Worm (Caenorhabditis elegans): Measurements from ENCODE around the gene col-135.
"Not testable (repeated sequence)": the region's sequence is repeated elsewhere in the genome, so short reads cannot be mapped to it uniquely, and the experiment has no call there.

The col-135 gene

ce11 chrIV:15131697-15132096, at the start of gene col-135:
TSS of gene col-135 (minus strand) at chrIV:15131797.
- TF ChIP-seq unc-62 (GFP tag; optimal IDR thresholded peaks at IDR 0.05) = no peak

- TF ChIP-seq unc-62 (GFP tag; optimal IDR thresholded peaks at IDR 0.05) = no peak
Observed at ce11 chrIV:15179615-15180014, 48.0 kb upstream of the col-135 start, which contains the start of gene srd-23. TSS of gene srd-23 (plus strand) at chrIV:15179915.

ce11 chrIV:15175487-15176128, 44.0 kb upstream of the col-135 start, which contains the start of gene Y40H7A.4:
TSS of gene Y40H7A.4 (minus strand) at chrIV:15175537.
- TF ChIP-seq unc-62 (GFP tag; optimal IDR thresholded peaks at IDR 0.05) = no peak

DNA sequence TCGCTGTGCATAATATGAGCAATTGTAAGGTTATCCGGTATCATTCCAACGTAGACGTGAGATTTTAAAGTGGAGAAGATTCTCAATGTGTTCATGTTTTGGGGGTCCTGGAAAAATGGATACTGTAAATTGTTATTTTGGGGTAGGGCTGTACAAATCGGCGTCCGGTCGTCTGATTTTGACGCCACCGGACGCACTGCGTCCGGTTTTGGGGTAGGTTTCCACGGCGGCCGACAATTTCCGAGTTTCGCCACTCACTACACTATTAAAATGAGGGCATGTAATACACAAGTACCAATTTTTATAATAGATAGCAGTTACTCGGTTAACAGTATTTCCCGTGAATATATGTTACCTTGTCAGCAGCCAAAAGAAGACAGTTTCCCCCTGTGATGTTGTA, 36.8 kb upstream of the col-135 start:
- TF ChIP-seq unc-62 (GFP tag; optimal IDR thresholded peaks at IDR 0.05) = no peak

- no peak for TF ChIP-seq unc-62 (GFP tag; optimal IDR thresholded peaks at IDR 0.05)
Observed at ce11 chrIV:15165602-15166001, 34.0 kb upstream of the col-135 start.

ce11 chrIV:15147104-15147503, 15.5 kb upstream of the col-135 start, which contains the start of gene str-78:
TSS of gene str-78 (minus strand) at chrIV:15147204.
- no peak for TF ChIP-seq unc-62 (GFP tag; optimal IDR thresholded peaks at IDR 0.05)

ce11 chrIV:15140832-15141231, 9.2 kb upstream of the col-135 start, which contains the start of gene srg-51:
TSS of gene srg-51 (minus strand) at chrIV:15140932.
- no peak for TF ChIP-seq unc-62 (GFP tag; optimal IDR thresholded peaks at IDR 0.05)

DNA sequence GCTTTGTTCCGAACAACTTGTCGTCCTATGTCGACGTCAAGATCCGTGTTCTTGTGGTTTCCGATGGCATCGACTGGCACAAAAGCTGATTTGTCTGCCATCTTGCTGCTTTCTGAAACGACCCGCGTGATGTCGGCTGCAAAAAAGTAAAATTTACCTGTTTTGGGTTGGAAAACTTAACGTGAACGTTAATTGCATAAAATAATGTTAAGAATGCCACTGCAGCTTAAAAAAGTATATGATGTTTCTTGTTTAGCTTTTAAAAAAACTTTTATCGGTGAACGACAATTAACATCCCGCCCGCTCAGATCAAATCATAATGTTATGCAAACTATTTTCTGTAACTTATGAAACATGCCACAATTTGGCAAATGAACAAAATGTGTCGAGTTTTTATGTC, 2.3 kb upstream of the col-135 start, which contains the start of gene M199.8:
TSS of gene M199.8 (minus strand) at position 101 of the 400 bp plus-strand sequence.
- TF ChIP-seq unc-62 (GFP tag; optimal IDR thresholded peaks at IDR 0.05) = not testable (repeated sequence)

- TF ChIP-seq unc-62 (GFP tag; optimal IDR thresholded peaks at IDR 0.05) = no peak
Observed at ce11 chrIV:15127731-15128130, 3.9 kb downstream of the col-135 start, which contains the start of gene M199.9. TSS of gene M199.9 (minus strand) at chrIV:15127831.

- TF ChIP-seq unc-62 (GFP tag; optimal IDR thresholded peaks at IDR 0.05) = no peak
Observed at ce11 chrIV:15126021-15126420, 5.6 kb downstream of the col-135 start, which contains the start of gene clec-190. TSS of gene clec-190 (minus strand) at chrIV:15126121.

- TF ChIP-seq unc-62 (GFP tag; optimal IDR thresholded peaks at IDR 0.05) = no peak
Observed at ce11 chrIV:15122882-15123281, 8.7 kb downstream of the col-135 start, which contains the start of gene M199.7. TSS of gene M199.7 (plus strand) at chrIV:15123182.

ce11 chrIV:15120746-15121145, 10.9 kb downstream of the col-135 start, which contains the start of gene clec-189:
TSS of gene clec-189 (plus strand) at chrIV:15120837.
- TF ChIP-seq unc-62 (GFP tag; optimal IDR thresholded peaks at IDR 0.05) = no peak

- no peak for TF ChIP-seq unc-62 (GFP tag; optimal IDR thresholded peaks at IDR 0.05)
Observed at ce11 chrIV:15119268-15119667, 12.3 kb downstream of the col-135 start.

- TF ChIP-seq unc-62 (GFP tag; optimal IDR thresholded peaks at IDR 0.05) = no peak
Observed at ce11 chrIV:15118390-15118789, 13.2 kb downstream of the col-135 start, which contains the start of gene M199.136. TSS of gene M199.136 (plus strand) at chrIV:15118690.

- TF ChIP-seq unc-62 (GFP tag; optimal IDR thresholded peaks at IDR 0.05) = no peak
Observed at ce11 chrIV:15114324-15114723, 17.3 kb downstream of the col-135 start, which contains the start of gene M199.135. TSS of gene M199.135 (plus strand) at chrIV:15114624.

- no peak for TF ChIP-seq unc-62 (GFP tag; optimal IDR thresholded peaks at IDR 0.05)
Observed at ce11 chrIV:15113117-15113516, 18.5 kb downstream of the col-135 start, which contains the start of gene M199.134. TSS of gene M199.134 (minus strand) at chrIV:15113217.

DNA sequence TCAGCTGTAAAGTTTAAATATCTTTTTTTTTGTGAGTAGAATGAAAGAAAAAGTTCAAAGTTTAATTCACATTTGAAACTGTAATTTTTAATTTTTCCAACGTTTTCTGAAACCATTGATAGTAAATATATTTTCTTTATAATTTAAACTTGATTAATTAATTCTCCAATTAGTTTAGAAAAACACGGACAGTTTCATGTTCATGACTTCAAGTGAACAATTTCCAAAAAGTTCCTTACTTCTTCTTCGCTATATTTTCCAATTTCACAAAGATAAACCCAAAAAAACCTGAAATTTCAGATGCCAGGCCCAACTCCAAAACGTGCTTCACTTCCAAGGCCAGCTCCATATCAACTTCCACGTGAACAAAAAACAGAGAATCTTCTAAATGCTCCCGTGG, 23.1 kb downstream of the col-135 start, which contains the start of gene M199.2:
TSS of gene M199.2 (plus strand) at position 301 of the 400 bp plus-strand sequence.
- TF ChIP-seq unc-62 (GFP tag; optimal IDR thresholded peaks at IDR 0.05) = no peak

All from whole organism, dauer.